Worm (Caenorhabditis elegans) whole organism, L1 larva: Measurements from ENCODE around the gene ceh-88.

ENCODE experiments used
- nhr-71 ChIP-seq: sonication (generic microtip); optimal IDR thresholded peaks from 2 replicates; lab custom pipeline; 2016; ENCODE audit warnings: mild to moderate bottlenecking, missing genetic modification characterization, moderate library complexity, missing compliant biosample characterization
- nhr-76 ChIP-seq: sonication (generic microtip); optimal IDR thresholded peaks from 2 replicates; lab custom pipeline; 2017; ENCODE audit warnings: missing biosample characterization, missing genetic modification characterization
- tbx-2 ChIP-seq: sonication (generic microtip); optimal IDR thresholded peaks from 2 replicates; lab custom pipeline; 2016; ENCODE audit warnings: missing genetic modification characterization, missing compliant biosample characterization

DNA sequence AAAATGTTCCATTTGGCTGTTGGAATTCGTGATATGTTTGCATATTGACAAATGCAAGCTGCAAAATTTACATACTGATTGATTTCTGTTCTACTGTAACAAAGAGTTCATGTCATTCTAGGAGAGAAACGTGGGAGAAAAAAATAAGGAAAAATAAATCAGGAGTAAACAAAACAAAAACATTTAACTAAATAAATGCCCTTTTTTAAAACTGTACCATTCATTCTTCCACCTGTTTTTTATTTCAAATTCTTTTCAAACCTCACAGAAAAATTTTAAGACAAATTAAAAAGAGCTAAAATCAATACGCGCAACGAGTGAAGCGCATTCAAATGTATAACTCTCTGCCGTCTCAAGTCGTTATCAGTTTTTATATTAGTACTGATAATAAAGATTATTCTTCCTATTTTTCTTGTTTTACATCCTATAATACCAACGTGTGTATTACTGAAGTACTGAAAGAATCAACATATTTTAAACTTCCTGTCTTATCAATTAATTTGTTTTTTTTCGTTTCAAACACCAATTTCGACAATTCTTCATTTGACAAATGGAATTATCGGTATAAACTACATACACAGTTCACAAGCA, 10.0 kb downstream of the ceh-88 start, which contains the start of gene C49C3.10:
- TF ChIP-seq tbx-2 (no peak), nhr-71 (tag; lab: Kevin White, UChicago) (no peak), nhr-76 (tag; lab: Kevin White, UChicago) (no peak)
